Fruit fly (Drosophila melanogaster) whole organism, embryonic: ENCODE results near the gene opa.

ENCODE experiments used
- CG1024 ChIP-seq: fragments of 200-800 bp; sonication (Bioruptor generic); IDR thresholded peaks from 2 replicates; pipeline ENCODE4 v1.3.6; 2022; ENCODE audit warnings: missing biosample characterization, missing genetic modification characterization
- CG12071 ChIP-seq: fragments of 200-800 bp; sonication (Bioruptor generic); optimal IDR thresholded peaks from 3 replicates; lab custom pipeline; 2018; ENCODE audit warnings: missing biosample characterization, mild to moderate bottlenecking, missing genetic modification characterization
- CG12744 ChIP-seq: fragments of 200-800 bp; sonication (Bioruptor generic); optimal IDR thresholded peaks from 2 replicates; lab custom pipeline; 2016; ENCODE audit warnings: missing biosample characterization, missing genetic modification characterization
- CG15011 ChIP-seq: fragments of 200-800 bp; sonication (Bioruptor generic); optimal IDR thresholded peaks from 3 replicates; lab custom pipeline; 2018; ENCODE audit warnings: missing biosample characterization, mild to moderate bottlenecking, missing genetic modification characterization
- CG15269 ChIP-seq: fragments of 200-800 bp; sonication (Bioruptor generic); optimal IDR thresholded peaks from 2 replicates; lab custom pipeline; 2018; ENCODE audit warnings: missing biosample characterization, mild to moderate bottlenecking, missing genetic modification characterization, moderate library complexity
- CG17385 ChIP-seq: fragments of 200-800 bp; sonication (Bioruptor generic); optimal IDR thresholded peaks from 3 replicates; lab custom pipeline; 2018; ENCODE audit warnings: missing biosample characterization, mild to moderate bottlenecking, missing genetic modification characterization
- CG17802 ChIP-seq: fragments of 200-800 bp; sonication (Bioruptor generic); optimal IDR thresholded peaks from 2 replicates; lab custom pipeline; 2018; ENCODE audit warnings: missing biosample characterization, mild to moderate bottlenecking, missing genetic modification characterization, moderate library complexity
- CG17829 ChIP-seq: fragments of 200-800 bp; optimal IDR thresholded peaks from 2 replicates; lab custom pipeline; 2019; ENCODE audit warnings: missing biosample characterization, mild to moderate bottlenecking, missing genetic modification characterization, moderate library complexity
- CG18011 ChIP-seq: fragments of 200-800 bp; sonication (Bioruptor generic); optimal IDR thresholded peaks from 2 replicates; lab custom pipeline; 2017; ENCODE audit warnings: missing biosample characterization, missing genetic modification characterization, mild to moderate bottlenecking, moderate library complexity, missing genotype
- CG18476 ChIP-seq: fragments of 200-800 bp; sonication (Bioruptor generic); optimal IDR thresholded peaks from 2 replicates; lab custom pipeline; 2016; ENCODE audit warnings: missing biosample characterization, mild to moderate bottlenecking, missing genetic modification characterization
- CG18764 ChIP-seq: fragments of 200-800 bp; sonication (Bioruptor generic); optimal IDR thresholded peaks from 3 replicates; lab custom pipeline; 2016; ENCODE audit warnings: missing biosample characterization, missing genetic modification characterization
- CG31441 ChIP-seq: fragments of 200-800 bp; sonication (Bioruptor generic); IDR thresholded peaks from 2 replicates; pipeline ENCODE4 v1.3.6; 2022; ENCODE audit warnings: missing biosample characterization, missing genetic modification characterization
- CG32772 ChIP-seq: fragments of 200-800 bp; sonication (Bioruptor generic); IDR thresholded peaks from 2 replicates; pipeline ENCODE4 v1.3.6; 2022; ENCODE audit warnings: missing biosample characterization, missing genetic modification characterization
- CG3281 ChIP-seq: fragments of 200-800 bp; sonication (Bioruptor generic); optimal IDR thresholded peaks from 3 replicates; lab custom pipeline; 2017; ENCODE audit warnings: missing biosample characterization, mild to moderate bottlenecking, missing genetic modification characterization
- CG33557 ChIP-seq: fragments of 200-800 bp; sonication (Bioruptor generic); optimal IDR thresholded peaks from 2 replicates; lab custom pipeline; 2019; ENCODE audit warnings: missing biosample characterization, mild to moderate bottlenecking, missing genetic modification characterization, moderate library complexity
- CG34376 ChIP-seq: fragments of 200-800 bp; sonication (Bioruptor generic); optimal IDR thresholded peaks from 2 replicates; lab custom pipeline; 2018; ENCODE audit warnings: missing biosample characterization, mild to moderate bottlenecking, missing genetic modification characterization
- CG4424 ChIP-seq: fragments of 200-800 bp; sonication (Bioruptor generic); optimal IDR thresholded peaks from 3 replicates; lab custom pipeline; 2016; ENCODE audit warnings: missing biosample characterization, missing genetic modification characterization
- CG6854 ChIP-seq: fragments of 200-800 bp; sonication (Bioruptor generic); optimal IDR thresholded peaks from 3 replicates; lab custom pipeline; 2017; ENCODE audit warnings: missing biosample characterization, mild to moderate bottlenecking, missing genetic modification characterization
- CG7928 ChIP-seq: fragments of 200-800 bp; sonication (Bioruptor generic); optimal IDR thresholded peaks from 2 replicates; lab custom pipeline; 2017; ENCODE audit warnings: missing biosample characterization, mild to moderate bottlenecking, missing genetic modification characterization
- CG8944 ChIP-seq: fragments of 200-800 bp; sonication (Bioruptor generic); optimal IDR thresholded peaks from 3 replicates; lab custom pipeline; 2016; ENCODE audit warnings: missing biosample characterization, missing genetic modification characterization
- Camta ChIP-seq: fragments of 200-800 bp; sonication (Bioruptor generic); optimal IDR thresholded peaks from 2 replicates; lab custom pipeline; 2016; ENCODE audit warnings: missing biosample characterization, missing genetic modification characterization
- E2f1 ChIP-seq: fragments of 200-800 bp; sonication (Bioruptor generic); IDR thresholded peaks from 2 replicates; pipeline ENCODE4 v1.3.6; 2022; ENCODE audit warnings: missing biosample characterization, missing genetic modification characterization
- ERR ChIP-seq: fragments of 200-800 bp; sonication (Bioruptor generic); optimal IDR thresholded peaks from 2 replicates; lab custom pipeline; 2016; ENCODE audit warnings: missing biosample characterization, missing genetic modification characterization
- Ets65A ChIP-seq: fragments of 200-800 bp; sonication (Bioruptor generic); peaks from one replicate; lab custom pipeline; 2016; ENCODE audit warnings: missing biosample characterization, missing genetic modification characterization
- GATAe ChIP-seq: fragments of 200-800 bp; sonication (Bioruptor generic); conservative IDR thresholded peaks from 2 replicates; pipeline ENCODE4 v1.3.6; 2022; ENCODE audit warnings: missing biosample characterization, missing genetic modification characterization
- HLH3B ChIP-seq: fragments of 200-800 bp; sonication (Bioruptor generic); IDR thresholded peaks from 2 replicates; pipeline ENCODE4 v1.3.6; 2022; ENCODE audit warnings: missing biosample characterization, missing genetic modification characterization
- Hr39 ChIP-seq: fragments of >200 bp; optimal IDR thresholded peaks from 2 replicates; lab custom pipeline; 2017
- Max ChIP-seq: fragments of 200-800 bp; sonication (Bioruptor generic); optimal IDR thresholded peaks from 2 replicates; lab custom pipeline; 2016; ENCODE audit warnings: missing biosample characterization, mild to moderate bottlenecking, missing genetic modification characterization
- Opbp ChIP-seq: fragments of 200-800 bp; sonication (Bioruptor generic); IDR thresholded peaks from 3 replicates; pipeline ENCODE4 v1.3.6; 2022; ENCODE audit warnings: missing biosample characterization, missing genetic modification characterization; ENCODE audit not compliant: partially characterized antibody
- Scr ChIP-seq: fragments of 200-800 bp; sonication (Bioruptor generic); IDR thresholded peaks from 2 replicates; pipeline ENCODE4 v1.3.6; 2022; ENCODE audit warnings: missing biosample characterization, missing genetic modification characterization; ENCODE audit not compliant: partially characterized antibody
- Stat92E ChIP-seq, 3 experiments: fragments of >200 bp in 2 of 3; fragments of 200-800 bp in 1 of 3; sonication (Bioruptor generic) in 1 of 3; optimal IDR thresholded peaks; 2 replicates each; lab custom pipeline; 2017 to 2019; ENCODE audit warnings: missing biosample characterization in 3 of 3, missing genetic modification characterization in 3 of 3, mild to moderate bottlenecking in 1 of 3, moderate library complexity in 1 of 3
- az2 ChIP-seq: fragments of 200-800 bp; sonication (Bioruptor generic); optimal IDR thresholded peaks from 3 replicates; lab custom pipeline; 2016; ENCODE audit warnings: missing biosample characterization, missing genetic modification characterization
- bbx ChIP-seq: fragments of 200-800 bp; sonication (Bioruptor generic); IDR thresholded peaks from 2 replicates; pipeline ENCODE4 v1.3.6; 2022; ENCODE audit warnings: missing biosample characterization, missing genetic modification characterization; ENCODE audit not compliant: partially characterized antibody
- chinmo ChIP-seq: fragments of 200-800 bp; sonication (Bioruptor generic); IDR thresholded peaks from 4 replicates; pipeline ENCODE4 v1.3.6; 2022; ENCODE audit warnings: missing biosample characterization, missing genetic modification characterization; ENCODE audit not compliant: partially characterized antibody
- dpn ChIP-seq, 2 experiments: fragments of 200-800 bp; sonication (Bioruptor generic); optimal IDR thresholded peaks; 3 replicates each; lab custom pipeline; 2016; ENCODE audit warnings: missing biosample characterization in 2 of 2, missing genetic modification characterization in 2 of 2
- dysf ChIP-seq: fragments of 200-800 bp; sonication (Bioruptor generic); IDR thresholded peaks from 3 replicates; pipeline ENCODE4 v1.3.6; 2022; ENCODE audit warnings: missing biosample characterization, missing genetic modification characterization
- fd102C ChIP-seq: fragments of 200-800 bp; sonication (Bioruptor generic); optimal IDR thresholded peaks from 2 replicates; lab custom pipeline; 2018; ENCODE audit warnings: missing biosample characterization, mild to moderate bottlenecking, missing genetic modification characterization, moderate library complexity
- gcm2 ChIP-seq: fragments of 200-800 bp; sonication (Bioruptor generic); optimal IDR thresholded peaks from 2 replicates; lab custom pipeline; 2016; ENCODE audit warnings: missing biosample characterization, missing genetic modification characterization
- grau ChIP-seq: fragments of 200-800 bp; optimal IDR thresholded peaks from 3 replicates; lab custom pipeline; 2019; ENCODE audit warnings: missing biosample characterization, mild to moderate bottlenecking, missing genetic modification characterization, moderate library complexity
- gro ChIP-seq: fragments of 200-800 bp; sonication (Bioruptor generic); optimal IDR thresholded peaks from 2 replicates; lab custom pipeline; 2016; ENCODE audit warnings: missing biosample characterization, missing genetic modification characterization
- hbn ChIP-seq: fragments of 200-800 bp; sonication (Bioruptor generic); IDR thresholded peaks from 2 replicates; pipeline ENCODE4 v1.3.6; 2022; ENCODE audit warnings: missing biosample characterization, missing genetic modification characterization; ENCODE audit not compliant: partially characterized antibody
- her ChIP-seq: fragments of 200-800 bp; sonication (Bioruptor generic); optimal IDR thresholded peaks from 2 replicates; lab custom pipeline; 2016; ENCODE audit warnings: missing biosample characterization, missing genetic modification characterization
- inv ChIP-seq: fragments of 200-800 bp; sonication (Bioruptor generic); IDR thresholded peaks from 2 replicates; pipeline ENCODE4 v1.3.6; 2022; ENCODE audit warnings: missing biosample characterization, missing genetic modification characterization; ENCODE audit not compliant: partially characterized antibody
- jing ChIP-seq: fragments of 200-800 bp; sonication (Bioruptor generic); optimal IDR thresholded peaks from 2 replicates; lab custom pipeline; 2018; ENCODE audit warnings: missing biosample characterization, mild to moderate bottlenecking, missing genetic modification characterization
- oc ChIP-seq: fragments of 200-800 bp; sonication (Bioruptor generic); optimal IDR thresholded peaks from 2 replicates; lab custom pipeline; 2018; ENCODE audit warnings: missing biosample characterization, mild to moderate bottlenecking, missing genetic modification characterization, moderate library complexity
- row ChIP-seq: fragments of 200-800 bp; sonication (Bioruptor generic); IDR thresholded peaks from 3 replicates; pipeline ENCODE4 v1.3.6; 2022; ENCODE audit warnings: missing biosample characterization, missing genetic modification characterization
- salm ChIP-seq: fragments of 200-800 bp; sonication (Bioruptor generic); optimal IDR thresholded peaks from 2 replicates; lab custom pipeline; 2018; ENCODE audit warnings: missing biosample characterization, mild to moderate bottlenecking, missing genetic modification characterization
- tna ChIP-seq: fragments of 200-800 bp; sonication (Bioruptor generic); IDR thresholded peaks from 2 replicates; pipeline ENCODE4 v1.3.6; 2022; ENCODE audit warnings: missing biosample characterization, missing genetic modification characterization; ENCODE audit not compliant: partially characterized antibody
- zen ChIP-seq: fragments of 200-800 bp; sonication (Bioruptor generic); optimal IDR thresholded peaks from 3 replicates; lab custom pipeline; 2018; ENCODE audit warnings: missing biosample characterization, mild to moderate bottlenecking, missing genetic modification characterization, moderate library complexity
- zen2 ChIP-seq: fragments of 200-800 bp; sonication (Bioruptor generic); IDR thresholded peaks from 3 replicates; pipeline ENCODE4 v1.3.6; 2022; ENCODE audit warnings: missing biosample characterization, missing genetic modification characterization; ENCODE audit not compliant: partially characterized antibody

The opa gene

DNA sequence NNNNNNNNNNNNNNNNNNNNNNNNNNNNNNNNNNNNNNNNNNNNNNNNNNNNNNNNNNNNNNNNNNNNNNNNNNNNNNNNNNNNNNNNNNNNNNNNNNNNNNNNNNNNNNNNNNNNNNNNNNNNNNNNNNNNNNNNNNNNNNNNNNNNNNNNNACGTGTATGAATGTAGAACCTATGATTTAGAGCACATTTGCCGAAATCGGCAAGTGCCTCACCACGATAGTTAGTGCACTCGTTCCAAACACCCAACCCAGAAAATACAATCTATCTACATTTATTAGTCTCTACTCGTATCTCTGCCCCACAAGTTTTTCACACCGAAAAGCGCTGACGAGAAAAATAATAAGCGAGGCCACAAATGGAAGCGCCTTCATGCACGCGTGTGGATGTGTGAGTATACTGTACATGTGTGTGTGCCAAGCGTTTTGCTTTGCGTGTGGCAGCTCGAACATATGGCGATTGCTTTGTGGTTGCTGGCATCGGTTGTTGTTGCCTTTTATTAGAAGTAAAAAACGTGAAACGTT, 48.4 kb upstream of the opa start (continued):
- TF ChIP-seq grau (peak; percentile 42), CG12071 (GFP tag; lab: Kevin White, UChicago) (no peak), row (GFP tag; lab: Robert Waterston, UW) (peak; percentile 65), her (GFP tag; lab: Kevin White, UChicago) (no peak), CG12744 (GFP tag; lab: Kevin White, UChicago) (no peak), jing (GFP tag; lab: Kevin White, UChicago) (no peak), zen (no peak), CG17802 (no peak), fd102C (GFP tag; lab: Kevin White, UChicago) (no peak), Stat92E (GFP tag; optimal IDR thresholded peaks at IDR 0.05; lab: Kevin White, UChicago) (no peak), Opbp (no peak), Max (GFP tag; lab: Kevin White, UChicago) (peak; percentile 38), Camta (GFP tag; lab: Kevin White, UChicago) (no peak), CG18011 (GFP tag; lab: Kevin White, UChicago) (no peak), CG17385 (GFP tag; lab: Kevin White, UChicago) (peak; percentile 13), dpn (GFP tag; optimal IDR thresholded peaks at IDR 0.05; lab: Kevin White, UChicago) (peak in 1 of 2 experiments; percentile 4), CG31441 (GFP tag; lab: Robert Waterston, UW) (no peak), salm (tag; lab: Kevin White, UChicago) (no peak), gcm2 (GFP tag; lab: Kevin White, UChicago) (no peak), CG6854 (GFP tag; lab: Kevin White, UChicago) (no peak), CG15269 (tag; lab: Kevin White, UChicago) (peak; percentile 30), CG1024 (GFP tag; lab: Robert Waterston, UW) (no peak), CG32772 (GFP tag; lab: Robert Waterston, UW) (0 out of 2 replicates have a peak, but pooled peaks have one; percentile 4), CG18476 (GFP tag; lab: Kevin White, UChicago) (no peak), az2 (GFP tag; lab: Kevin White, UChicago) (no peak), dysf (GFP tag; lab: Robert Waterston, UW) (peak; percentile 24; the same call in 1 of the 3 replicates), Scr (GFP tag; lab: Robert Waterston, UW) (peak; percentile 53), CG7928 (GFP tag; lab: Kevin White, UChicago) (no peak), zen2 (GFP tag; lab: Robert Waterston, UW) (no peak), CG33557 (GFP tag; lab: Kevin White, UChicago) (no peak), CG3281 (GFP tag; lab: Kevin White, UChicago) (no peak), hbn (GFP tag; lab: Robert Waterston, UW) (no peak), E2f1 (GFP tag; lab: Robert Waterston, UW) (peak; percentile 23; the same call in 1 of the 2 replicates), CG8944 (no peak), HLH3B (no peak), CG15011 (GFP tag; lab: Kevin White, UChicago) (no peak), inv (no peak), gro (no peak), CG4424 (GFP tag; lab: Kevin White, UChicago) (peak; percentile 38), CG18764 (no peak), bbx (no peak), Hr39 (lab: Kevin White, UChicago) (no peak), Ets65A (GFP tag; lab: Kevin White, UChicago) (peak; percentile 19), chinmo (GFP tag; lab: Robert Waterston, UW) (peak; percentile 92; the same call in 3 of the 4 replicates), ERR (GFP tag; lab: Kevin White, UChicago) (no peak), CG34376 (GFP tag; lab: Kevin White, UChicago) (no peak), GATAe (GFP tag; lab: Robert Waterston, UW) (peak; percentile 47), CG17829 (no peak), tna (no peak), oc (tag; lab: Kevin White, UChicago) (no peak)
